Worm (Caenorhabditis elegans) whole organism, L4 larva: Measurements from ENCODE around the gene srh-115.

ENCODE experiments used
- F26F4.8 ChIP-seq: fragments of 200-800 bp; sonication (Bioruptor generic); conservative IDR thresholded peaks from 2 replicates; pipeline ENCODE4 v1.3.6; 2022; ENCODE audit warnings: missing genetic modification characterization, missing compliant biosample characterization
- T20F7.1 ChIP-seq: fragments of 200-800 bp; sonication (Bioruptor generic); optimal IDR thresholded peaks from 2 replicates; lab custom pipeline; 2018; ENCODE audit warnings: mild to moderate bottlenecking, missing genetic modification characterization, missing compliant biosample characterization
- T26A8.4 ChIP-seq: fragments of 200-800 bp; sonication (Bioruptor generic); IDR thresholded peaks from 2 replicates; pipeline ENCODE4 v1.3.6; 2022; ENCODE audit warnings: missing genetic modification characterization, missing compliant biosample characterization
- Y105C5A.15 ChIP-seq: fragments of 200-800 bp; sonication (Bioruptor generic); IDR thresholded peaks from 2 replicates; pipeline ENCODE4 v1.3.6; 2022; ENCODE audit warnings: missing genetic modification characterization, missing compliant biosample characterization
- aha-1 ChIP-seq: fragments of 150-350 bp; peaks from one replicate; lab custom pipeline; 2014; ENCODE audit warnings: missing biosample characterization, missing genetic modification characterization
- arid-1 ChIP-seq: fragments of 200-800 bp; sonication (Bioruptor generic); conservative IDR thresholded peaks from 2 replicates; pipeline ENCODE4 v1.3.6; 2022; ENCODE audit warnings: missing genetic modification reagents, missing genetic modification characterization, missing compliant biosample characterization
- attf-4 ChIP-seq: sonication (generic microtip); optimal IDR thresholded peaks from 3 replicates; lab custom pipeline; 2017; ENCODE audit warnings: missing biosample characterization, missing genetic modification characterization
- ceh-32 ChIP-seq: sonication (generic microtip); optimal IDR thresholded peaks from 2 replicates; lab custom pipeline; 2016; ENCODE audit warnings: mild to moderate bottlenecking, missing genetic modification characterization, missing compliant biosample characterization; ENCODE audit not compliant: poor library complexity
- daf-16 ChIP-seq, 3 experiments: sonication (generic microtip); optimal IDR thresholded peaks; 2 replicates each; lab custom pipeline; 2016 to 2017; ENCODE audit warnings: missing genetic modification characterization in 3 of 3, missing genetic modification reagents in 3 of 3, mild to moderate bottlenecking in 2 of 3, missing compliant biosample characterization in 2 of 3, missing biosample characterization in 1 of 3, moderate library complexity in 1 of 3
- daf-19 ChIP-seq: fragments of 200-800 bp; sonication (Bioruptor generic); conservative IDR thresholded peaks from 2 replicates; pipeline ENCODE4 v1.3.6; 2022; ENCODE audit warnings: missing genetic modification characterization, missing compliant biosample characterization
- dve-1 ChIP-seq: sonication (generic microtip); optimal IDR thresholded peaks from 2 replicates; lab custom pipeline; 2017; ENCODE audit warnings: antibody characterized with exemption, mild to moderate bottlenecking, missing genetic modification characterization, missing compliant biosample characterization; ENCODE audit not compliant: insufficient read depth
- hif-1 ChIP-seq, 2 experiments: sonication (generic microtip); optimal IDR thresholded peaks; 2 replicates each; lab custom pipeline; 2016 to 2017; ENCODE audit warnings: missing compliant biosample characterization in 2 of 2, missing genetic modification characterization in 2 of 2, missing genetic modification reagents in 2 of 2, missing genotype in 2 of 2, mild to moderate bottlenecking in 1 of 2
- hmg-1.1 ChIP-seq: fragments of 200-800 bp; sonication (Bioruptor generic); IDR thresholded peaks from 2 replicates; pipeline ENCODE4 v1.3.6; 2022; ENCODE audit warnings: missing genetic modification reagents, missing genetic modification characterization, missing compliant biosample characterization
- jun-1 ChIP-seq: fragments of 150-350 bp; optimal IDR thresholded peaks from 2 replicates; lab custom pipeline; 2014; ENCODE audit warnings: missing biosample characterization, missing genetic modification reagents, missing genetic modification characterization
- lin-29 ChIP-seq: fragments of 200-800 bp; sonication (Bioruptor generic); IDR thresholded peaks from 2 replicates; pipeline ENCODE4 v1.3.6; 2022; ENCODE audit warnings: missing genetic modification reagents, missing genetic modification characterization, missing compliant biosample characterization
- lin-38 ChIP-seq: fragments of 200-800 bp; sonication (Bioruptor generic); IDR thresholded peaks from 2 replicates; pipeline ENCODE4 v1.3.6; 2022; ENCODE audit warnings: missing genetic modification reagents, missing genetic modification characterization, missing compliant biosample characterization
- madf-5 ChIP-seq, 2 experiments: fragments of 200-800 bp; sonication (Bioruptor generic); IDR thresholded peaks; 2 replicates each; pipeline ENCODE4 v1.3.6; 2022; ENCODE audit warnings: missing compliant biosample characterization in 2 of 2, missing genetic modification characterization in 2 of 2
- nhr-111 ChIP-seq: fragments of 200-800 bp; sonication (Bioruptor generic); optimal IDR thresholded peaks from 2 replicates; lab custom pipeline; 2018; ENCODE audit warnings: mild to moderate bottlenecking, missing genetic modification characterization, missing compliant biosample characterization
- nhr-42 ChIP-seq: fragments of 200-800 bp; sonication (Bioruptor generic); IDR thresholded peaks from 2 replicates; pipeline ENCODE4 v1.3.6; 2022; ENCODE audit warnings: missing genetic modification characterization, missing compliant biosample characterization
- nhr-48 ChIP-seq: sonication (generic microtip); optimal IDR thresholded peaks from 2 replicates; lab custom pipeline; 2016; ENCODE audit warnings: mild to moderate bottlenecking, missing genetic modification characterization, missing compliant biosample characterization
- nhr-76 ChIP-seq: fragments of 150-350 bp; optimal IDR thresholded peaks from 2 replicates; lab custom pipeline; 2014; ENCODE audit warnings: missing biosample characterization, missing genetic modification characterization
- php-3 ChIP-seq: fragments of 200-800 bp; sonication (Bioruptor generic); IDR thresholded peaks from 2 replicates; pipeline ENCODE4 v1.3.6; 2022; ENCODE audit warnings: missing genetic modification reagents, missing genetic modification characterization, missing compliant biosample characterization
- pqm-1 ChIP-seq: sonication (generic microtip); optimal IDR thresholded peaks from 2 replicates; lab custom pipeline; 2017; ENCODE audit warnings: missing biosample characterization, missing genetic modification characterization
- set-16 ChIP-seq: fragments of 200-800 bp; sonication (Bioruptor generic); IDR thresholded peaks from 2 replicates; pipeline ENCODE4 v1.3.6; 2022; ENCODE audit warnings: missing genetic modification reagents, missing genetic modification characterization, missing compliant biosample characterization
- snpc-1.2 ChIP-seq: fragments of 200-800 bp; sonication (Bioruptor generic); IDR thresholded peaks from 2 replicates; pipeline ENCODE4 v1.3.6; 2022; ENCODE audit warnings: missing genetic modification reagents, missing genetic modification characterization, missing compliant biosample characterization
- snpc-4 ChIP-seq: fragments of 150-350 bp; optimal IDR thresholded peaks from 2 replicates; lab custom pipeline; 2014; ENCODE audit warnings: missing biosample characterization, missing genetic modification characterization
- zip-2 ChIP-seq: fragments of 150-350 bp; optimal IDR thresholded peaks from 2 replicates; lab custom pipeline; 2014; ENCODE audit warnings: missing biosample characterization, missing genetic modification characterization
- ztf-7 ChIP-seq: fragments of 150-350 bp; optimal IDR thresholded peaks from 2 replicates; lab custom pipeline; 2014; ENCODE audit warnings: missing biosample characterization, missing genetic modification characterization

srh-115 gene

DNA sequence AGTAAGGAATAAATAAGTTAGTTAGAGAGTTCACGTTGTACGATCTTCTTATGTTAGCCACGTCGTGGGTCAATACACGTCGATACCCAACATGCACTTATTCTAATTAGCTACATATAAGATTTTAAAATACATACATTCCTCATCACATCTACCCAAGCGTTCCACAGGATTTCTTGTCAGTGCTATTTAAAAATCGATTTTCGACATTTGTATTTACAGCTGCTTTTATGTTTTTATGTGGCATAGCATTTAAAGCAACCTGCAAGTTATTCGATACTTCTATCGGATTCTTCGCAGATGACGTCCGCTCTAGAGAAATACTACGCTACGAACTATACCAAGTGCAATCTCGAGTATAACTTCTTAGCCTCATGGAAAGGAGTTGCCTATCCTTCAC lies at the start of gene srh-115:
srh-115 (plus strand) TSS at position 301 of the 400 bp plus-strand sequence.
- TF ChIP-seq daf-16 (GFP tag; optimal IDR thresholded peaks at IDR 0.05; lab: Kevin White, UChicago) = no peak
- TF ChIP-seq daf-16 (tag; optimal IDR thresholded peaks at IDR 0.05; lab: Kevin White, UChicago) = no peak
- TF ChIP-seq set-16 = no peak
- no peak for TF ChIP-seq hmg-1.1 (GFP tag; lab: Robert Waterston, UW)
- TF ChIP-seq F26F4.8 (GFP tag; lab: Robert Waterston, UW) = no peak
- TF ChIP-seq attf-4 (tag; lab: Kevin White, UChicago) = no peak
- TF ChIP-seq pqm-1 (tag; lab: Kevin White, UChicago) = no peak

DNA sequence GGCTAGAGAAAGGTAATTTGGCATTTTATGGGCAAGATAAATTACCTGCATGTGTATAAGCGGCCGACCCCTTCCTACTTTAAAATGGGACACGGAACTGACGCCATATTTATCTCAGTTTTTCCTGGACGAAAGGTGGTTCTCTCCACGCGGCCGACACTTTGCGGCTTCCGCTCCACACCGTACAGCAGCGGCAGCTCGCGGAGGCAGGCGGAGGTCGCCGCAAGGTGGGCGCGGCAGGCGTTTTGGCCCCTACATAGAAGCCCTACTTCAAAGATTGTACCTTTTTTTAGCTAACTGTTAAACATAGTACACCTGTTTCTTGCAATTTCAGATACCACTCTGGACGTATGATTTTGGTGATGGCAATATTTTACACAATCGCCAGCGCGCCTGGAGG lies 49.1 kb upstream of the srh-115 start:
- peak; percentile 92 for TF ChIP-seq set-16
- no peak for TF ChIP-seq ceh-32 (tag; lab: Kevin White, UChicago)
- TF ChIP-seq, all 104 proteins: peak for 1

DNA sequence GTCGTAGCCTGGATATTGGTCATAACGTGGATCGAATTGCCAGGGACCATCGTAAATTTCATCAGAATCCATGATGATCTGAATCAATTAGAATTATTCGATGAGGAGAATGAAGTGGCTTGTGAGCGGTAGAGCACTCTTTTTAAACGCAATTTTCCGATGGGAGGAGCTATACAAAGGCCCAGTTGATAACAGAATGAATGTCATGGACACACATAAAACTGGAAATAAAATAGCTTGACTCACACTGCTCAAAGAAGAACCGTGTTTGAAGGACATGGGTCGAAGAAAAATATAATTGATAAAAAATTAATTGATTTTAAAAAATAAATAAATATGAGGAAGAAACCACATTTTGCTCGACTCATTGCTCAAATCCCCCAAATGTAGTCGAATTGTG lies 47.5 kb upstream of the srh-115 start, which contains the start of gene Y68A4A.13:
Y68A4A.13 (minus strand) TSS at position 101 of the 400 bp plus-strand sequence.
- TF ChIP-seq F26F4.8 (GFP tag; lab: Robert Waterston, UW) (no peak), snpc-4 (tag; lab: Kevin White, UChicago) (no peak), aha-1 (tag; lab: Kevin White, UChicago) (peak; percentile 44), madf-5 (GFP tag; IDR thresholded peaks at IDR 0.05; lab: Robert Waterston, UW) (no peak), lin-29 (GFP tag; lab: Robert Waterston, UW) (no peak), daf-19 (GFP tag; lab: Robert Waterston, UW) (no peak)

DNA sequence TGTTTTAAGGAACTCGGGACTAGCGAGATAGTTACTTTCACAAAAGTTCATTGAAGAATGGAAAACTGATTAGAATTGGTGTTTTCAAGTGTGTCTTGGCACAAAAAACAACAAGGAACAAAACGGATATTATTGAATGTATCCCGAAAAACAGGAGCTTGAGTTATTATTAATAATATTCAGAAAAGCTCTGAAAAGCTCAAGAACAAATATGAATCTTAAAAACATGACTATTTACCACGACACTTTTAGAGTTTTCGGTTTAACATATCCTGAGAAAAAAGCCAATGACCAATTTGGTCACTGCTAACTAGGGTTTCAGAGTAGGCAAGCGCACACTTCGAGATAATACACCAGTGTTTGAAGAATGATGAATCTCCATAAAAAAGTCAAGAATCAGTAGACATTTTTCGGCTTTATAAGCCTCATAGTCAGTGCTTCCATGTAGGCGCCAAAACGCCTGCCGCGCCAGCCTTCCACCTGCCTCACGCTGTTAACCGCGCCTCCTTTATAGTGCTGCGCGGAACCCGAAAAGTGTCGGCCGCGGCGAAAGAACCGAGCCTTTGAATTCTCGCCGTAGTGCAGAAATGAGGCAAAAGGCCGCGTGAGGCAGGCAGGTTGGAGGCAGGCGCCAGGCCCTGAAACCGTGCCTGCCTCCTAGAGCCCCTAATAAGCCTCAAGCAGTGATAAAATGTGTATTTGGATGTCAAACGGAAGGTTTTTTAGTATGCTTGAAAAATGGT lies 43.4 kb upstream of the srh-115 start, which contains the start of gene srh-236:
srh-236 (minus strand) TSS at position 51 of the 743 bp plus-strand sequence.
- TF ChIP-seq set-16 (peak; percentile 86), arid-1 (GFP tag; lab: Robert Waterston, UW) (no peak)

DNA sequence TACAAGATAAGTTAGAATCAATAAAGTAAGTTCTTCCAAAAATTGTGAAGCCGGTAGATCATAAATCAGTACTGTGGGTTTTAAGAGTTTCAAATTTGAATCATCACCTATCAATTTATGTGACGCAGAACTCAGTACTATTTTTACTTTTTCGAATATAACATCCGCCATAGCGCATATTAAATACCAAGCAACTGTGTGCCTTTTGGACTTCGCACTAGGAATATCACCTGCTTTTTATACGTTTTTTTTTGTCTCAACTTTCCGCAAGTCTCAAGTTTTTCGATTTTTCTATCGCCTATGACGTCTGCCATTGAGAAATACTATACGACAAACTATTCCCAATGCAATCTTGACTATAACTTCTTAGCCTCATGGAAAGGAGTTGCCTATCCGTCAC lies 42.8 kb upstream of the srh-115 start, which contains the start of gene srh-113:
srh-113 (plus strand) TSS at position 301 of the 400 bp plus-strand sequence.
- TF ChIP-seq lin-38 (GFP tag; lab: Robert Waterston, UW) = no peak
- TF ChIP-seq hif-1 (tag; optimal IDR thresholded peaks at IDR 0.05; lab: Kevin White, UChicago) = no peak
- TF ChIP-seq arid-1 (GFP tag; lab: Robert Waterston, UW) = no peak
- TF ChIP-seq jun-1 (tag; lab: Kevin White, UChicago) = no peak
- TF ChIP-seq nhr-48 = no peak
- no peak for TF ChIP-seq attf-4 (tag; lab: Kevin White, UChicago)
- TF ChIP-seq nhr-111 (GFP tag; lab: Kevin White, UChicago) = no peak
- no peak for TF ChIP-seq T26A8.4 (GFP tag; lab: Robert Waterston, UW)
- no peak for TF ChIP-seq snpc-1.2
- no peak for TF ChIP-seq nhr-76
- no peak for TF ChIP-seq zip-2 (tag; lab: Kevin White, UChicago)
- TF ChIP-seq ztf-7 (tag; lab: Kevin White, UChicago) = no peak
- TF ChIP-seq Y105C5A.15 = no peak
- TF ChIP-seq T20F7.1 (GFP tag; lab: Kevin White, UChicago) = no peak
- TF ChIP-seq daf-19 (GFP tag; lab: Robert Waterston, UW) = no peak
- TF ChIP-seq php-3 (GFP tag; lab: Robert Waterston, UW) = no peak

DNA sequence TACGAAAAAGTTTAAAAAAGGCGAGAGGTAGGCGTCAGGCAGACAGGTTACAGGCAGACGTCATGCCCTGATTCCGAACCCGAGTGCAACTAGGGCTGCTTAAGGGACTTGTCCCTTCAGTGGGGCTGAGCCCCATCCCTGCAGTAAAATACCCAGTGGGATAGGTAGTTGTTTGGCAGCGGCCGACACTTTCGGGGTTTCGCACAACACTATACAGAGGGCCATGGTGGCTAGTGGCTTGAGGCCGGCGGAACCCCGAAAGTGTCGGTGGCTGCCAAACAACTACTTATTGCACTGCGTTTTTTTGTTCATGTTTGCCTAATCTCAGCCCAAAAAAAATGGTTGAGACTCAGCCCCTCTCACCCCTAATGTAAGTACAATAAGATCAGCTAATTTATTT lies 40.0 kb upstream of the srh-115 start:
- TF ChIP-seq nhr-42 = no peak
- 0 out of 4 replicates have a peak, but pooled peaks of 1 of the 2 experiments have one; percentile 12 for TF ChIP-seq madf-5 (GFP tag; IDR thresholded peaks at IDR 0.05; lab: Robert Waterston, UW)
- TF ChIP-seq dve-1 (tag; lab: Kevin White, UChicago) = no peak
